Worm (Caenorhabditis elegans) whole organism, early embryonic: Measurements from ENCODE around the gene F25B5.3.

Experiments
- ama-1 ChIP-seq: fragments of 150-350 bp; optimal IDR thresholded peaks from 2 replicates; lab custom pipeline; 2014
- ceh-13 ChIP-seq: fragments of 200-800 bp; sonication (Bioruptor generic); optimal IDR thresholded peaks from 2 replicates; lab custom pipeline; 2018; ENCODE audit warnings: mild to moderate bottlenecking, missing genetic modification characterization, missing compliant biosample characterization
- ets-7 ChIP-seq: sonication (generic microtip); optimal IDR thresholded peaks from 2 replicates; lab custom pipeline; 2016; ENCODE audit warnings: missing genotype, missing genetic modification characterization, missing compliant biosample characterization
- flt-1 ChIP-seq: fragments of 200-800 bp; sonication (Bioruptor generic); IDR thresholded peaks from 2 replicates; pipeline ENCODE4 v1.3.6; 2022; ENCODE audit warnings: missing genetic modification characterization, missing compliant biosample characterization
- hmg-4 ChIP-seq: fragments of 200-800 bp; sonication (Bioruptor generic); optimal IDR thresholded peaks from 2 replicates; lab custom pipeline; 2018; ENCODE audit warnings: mild to moderate bottlenecking, missing genetic modification characterization, missing compliant biosample characterization
- hnd-1 ChIP-seq: sonication (generic microtip); optimal IDR thresholded peaks from 2 replicates; lab custom pipeline; 2016; ENCODE audit warnings: missing genetic modification characterization, missing compliant biosample characterization
- sea-1 ChIP-seq: fragments of 200-800 bp; sonication (Bioruptor generic); conservative IDR thresholded peaks from 2 replicates; pipeline ENCODE4 v1.3.6; 2022; ENCODE audit warnings: missing genetic modification characterization, missing compliant biosample characterization

DNA sequence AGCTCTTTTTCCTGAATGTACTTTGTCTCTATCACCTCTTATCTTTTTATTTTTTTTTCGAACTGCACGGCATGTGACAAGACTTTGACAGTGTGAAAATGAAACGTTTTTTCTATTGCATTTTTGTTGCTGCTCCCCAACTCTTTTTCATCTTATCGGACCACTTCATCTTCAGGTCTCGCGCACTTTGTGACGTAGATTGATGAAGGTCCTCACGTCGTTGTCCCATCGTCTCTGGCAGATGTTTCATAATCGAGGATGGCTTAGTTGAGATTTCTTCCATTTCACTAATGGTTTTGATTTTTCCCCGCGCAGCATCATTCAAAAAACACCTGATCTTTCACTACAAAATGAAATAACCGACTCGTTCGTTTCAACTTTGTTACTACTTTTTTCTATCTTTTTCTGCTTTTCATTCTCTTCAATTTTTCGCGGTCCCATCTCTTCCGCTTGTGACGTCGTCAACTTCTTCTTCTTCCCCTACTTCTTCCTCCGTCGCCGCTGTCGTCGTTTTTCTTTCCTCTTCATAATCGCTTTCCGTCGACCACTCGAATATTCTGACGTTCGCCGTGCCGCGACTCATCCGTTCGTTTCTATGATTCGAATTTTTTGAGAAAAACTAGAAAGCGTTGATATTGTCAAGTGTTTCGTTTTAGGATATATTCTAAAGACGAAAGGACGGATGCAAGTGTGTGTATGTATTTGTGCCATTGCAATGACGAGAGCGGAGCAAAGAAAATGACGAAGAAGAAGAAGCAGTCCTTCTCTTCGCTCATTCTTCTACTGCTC, 42.7 kb downstream of the F25B5.3 start, which contains the start of gene T04C9.2:
- TF ChIP-seq ama-1 (no peak), hnd-1 (tag; lab: Kevin White, UChicago) (no peak), ets-7 (tag; lab: Kevin White, UChicago) (no peak), hmg-4 (GFP tag; lab: Kevin White, UChicago) (no peak), flt-1 (GFP tag; lab: Robert Waterston, UW) (no peak), ceh-13 (no peak), sea-1 (GFP tag; lab: Robert Waterston, UW) (no peak)
